Worm (Caenorhabditis elegans) whole organism, young adult: Measurements from ENCODE around the gene nhr-158.

Source experiments
- B0035.1 ChIP-seq: sonication (generic microtip); optimal IDR thresholded peaks from 2 replicates; lab custom pipeline; 2016; ENCODE audit warnings: missing genetic modification characterization, mild to moderate bottlenecking, missing compliant biosample characterization, missing genotype, missing genetic modification reagents
- B0261.1 ChIP-seq: sonication (generic microtip); optimal IDR thresholded peaks from 2 replicates; lab custom pipeline; 2016; ENCODE audit warnings: mild to moderate bottlenecking, missing genetic modification characterization, moderate library complexity, missing compliant biosample characterization
- F33H1.4 ChIP-seq: fragments of 200-800 bp; sonication (Bioruptor generic); IDR thresholded peaks from 2 replicates; pipeline ENCODE4 v1.3.6; 2022; ENCODE audit warnings: missing genetic modification reagents, missing genetic modification characterization, missing compliant biosample characterization
- F37B4.10 ChIP-seq: fragments of 200-800 bp; sonication (Bioruptor generic); IDR thresholded peaks from 2 replicates; pipeline ENCODE4 v1.3.6; 2022; ENCODE audit warnings: missing genetic modification characterization, missing compliant biosample characterization
- Y53G8AR.9 ChIP-seq: fragments of 200-800 bp; sonication (Bioruptor generic); conservative IDR thresholded peaks from 2 replicates; pipeline ENCODE4 v1.3.6; 2022; ENCODE audit warnings: missing genetic modification reagents, missing genetic modification characterization, missing compliant biosample characterization
- ZK185.1 ChIP-seq: sonication (generic microtip); optimal IDR thresholded peaks from 2 replicates; lab custom pipeline; 2016; ENCODE audit warnings: mild to moderate bottlenecking, missing genetic modification characterization, missing compliant biosample characterization; ENCODE audit not compliant: poor library complexity, severe bottlenecking
- atf-7 ChIP-seq: sonication (generic microtip); optimal IDR thresholded peaks from 2 replicates; lab custom pipeline; 2017; ENCODE audit warnings: mild to moderate bottlenecking, missing genetic modification characterization, missing compliant biosample characterization
- attf-3 ChIP-seq: fragments of 200-800 bp; sonication (Bioruptor generic); conservative IDR thresholded peaks from 2 replicates; pipeline ENCODE4 v1.3.6; 2022; ENCODE audit warnings: missing genetic modification reagents, missing genetic modification characterization, missing compliant biosample characterization
- attf-6 ChIP-seq: fragments of 200-800 bp; sonication (Bioruptor generic); IDR thresholded peaks from 2 replicates; pipeline ENCODE4 v1.3.6; 2022; ENCODE audit warnings: missing genetic modification reagents, missing genetic modification characterization, missing compliant biosample characterization
- bed-1 ChIP-seq: fragments of 200-800 bp; sonication (Bioruptor generic); IDR thresholded peaks from 2 replicates; pipeline ENCODE4 v1.3.6; 2022; ENCODE audit warnings: missing genetic modification reagents, missing genetic modification characterization, missing compliant biosample characterization
- ccch-3 ChIP-seq: fragments of 200-800 bp; sonication (Bioruptor generic); optimal IDR thresholded peaks from 2 replicates; lab custom pipeline; 2018; ENCODE audit warnings: mild to moderate bottlenecking, missing genetic modification characterization, missing compliant biosample characterization
- cebp-1 ChIP-seq, 2 experiments: fragments of 200-800 bp in 1 of 2; sonication (Bioruptor generic) in 1 of 2; sonication (generic microtip) in 1 of 2; IDR thresholded peaks in 1 of 2; optimal IDR thresholded peaks in 1 of 2; 2 replicates each; pipeline versions ENCODE4 v1.3.6 to Lab custom; 2017 to 2022; ENCODE audit warnings: missing compliant biosample characterization in 2 of 2, missing genetic modification characterization in 2 of 2, mild to moderate bottlenecking in 1 of 2, missing genetic modification reagents in 1 of 2, moderate library complexity in 1 of 2
- chd-7 ChIP-seq: sonication (generic microtip); optimal IDR thresholded peaks from 2 replicates; lab custom pipeline; 2016; ENCODE audit warnings: mild to moderate bottlenecking, missing genetic modification characterization, moderate library complexity, missing compliant biosample characterization
- die-1 ChIP-seq: sonication (generic microtip); optimal IDR thresholded peaks from 2 replicates; lab custom pipeline; 2016; ENCODE audit warnings: missing genotype, mild to moderate bottlenecking, missing genetic modification characterization, missing compliant biosample characterization
- dox-1 ChIP-seq: fragments of 200-800 bp; sonication (Bioruptor generic); IDR thresholded peaks from 2 replicates; pipeline ENCODE4 v1.3.6; 2022; ENCODE audit warnings: missing genetic modification reagents, missing genetic modification characterization, missing compliant biosample characterization
- dpl-1 ChIP-seq: fragments of 150-350 bp; optimal IDR thresholded peaks from 2 replicates; lab custom pipeline; 2014; ENCODE audit warnings: missing biosample characterization, missing genetic modification reagents, missing genetic modification characterization
- efl-1 ChIP-seq: fragments of 150-350 bp; optimal IDR thresholded peaks from 2 replicates; lab custom pipeline; 2014; ENCODE audit warnings: missing biosample characterization, missing genetic modification reagents, missing genetic modification characterization
- ets-4 ChIP-seq: fragments of 200-800 bp; sonication (Bioruptor generic); optimal IDR thresholded peaks from 2 replicates; lab custom pipeline; 2018; ENCODE audit warnings: mild to moderate bottlenecking, missing genetic modification characterization, missing compliant biosample characterization
- gei-17 ChIP-seq: fragments of 200-800 bp; sonication (Bioruptor generic); optimal IDR thresholded peaks from 2 replicates; lab custom pipeline; 2018; ENCODE audit warnings: mild to moderate bottlenecking, missing genetic modification characterization, missing compliant biosample characterization
- hrde-1 ChIP-seq: sonication (generic microtip); optimal IDR thresholded peaks from 2 replicates; lab custom pipeline; 2016; ENCODE audit warnings: missing genetic modification characterization, mild to moderate bottlenecking, missing compliant biosample characterization, moderate library complexity, missing genotype, missing genetic modification reagents, borderline replicate concordance
- hsf-1 ChIP-seq: fragments of 200-800 bp; sonication (Bioruptor generic); IDR thresholded peaks from 2 replicates; pipeline ENCODE4 v1.3.6; 2022; ENCODE audit warnings: missing genetic modification reagents, missing genetic modification characterization, missing compliant biosample characterization
- let-526 ChIP-seq: fragments of 200-800 bp; sonication (Bioruptor generic); IDR thresholded peaks from 2 replicates; pipeline ENCODE4 v1.3.6; 2022; ENCODE audit warnings: missing genetic modification reagents, missing genetic modification characterization, missing compliant biosample characterization
- lin-26 ChIP-seq: fragments of 200-800 bp; sonication (Bioruptor generic); IDR thresholded peaks from 2 replicates; pipeline ENCODE4 v1.3.6; 2022; ENCODE audit warnings: missing genetic modification reagents, missing genetic modification characterization, missing compliant biosample characterization
- lir-1 ChIP-seq: fragments of 200-800 bp; sonication (Bioruptor generic); conservative IDR thresholded peaks from 2 replicates; pipeline ENCODE4 v1.3.6; 2022; ENCODE audit warnings: missing genetic modification reagents, missing genetic modification characterization, missing compliant biosample characterization
- lsl-1 ChIP-seq: fragments of 200-800 bp; sonication (Bioruptor generic); optimal IDR thresholded peaks from 2 replicates; lab custom pipeline; 2018; ENCODE audit warnings: mild to moderate bottlenecking, missing genetic modification characterization, moderate library complexity, missing compliant biosample characterization
- madf-10 ChIP-seq: sonication (generic microtip); optimal IDR thresholded peaks from 2 replicates; lab custom pipeline; 2016; ENCODE audit warnings: mild to moderate bottlenecking, missing genetic modification characterization, missing compliant biosample characterization
- madf-3 ChIP-seq: fragments of 200-800 bp; sonication (Bioruptor generic); IDR thresholded peaks from 2 replicates; pipeline ENCODE4 v1.3.6; 2022; ENCODE audit warnings: missing genetic modification reagents, missing genetic modification characterization, missing compliant biosample characterization
- madf-6 ChIP-seq: fragments of 200-800 bp; sonication (Bioruptor generic); IDR thresholded peaks from 2 replicates; pipeline ENCODE4 v1.3.6; 2022; ENCODE audit warnings: missing genetic modification reagents, missing genetic modification characterization, missing compliant biosample characterization
- madf-8 ChIP-seq: fragments of 200-800 bp; sonication (Bioruptor generic); conservative IDR thresholded peaks from 2 replicates; pipeline ENCODE4 v1.3.6; 2022; ENCODE audit warnings: missing genetic modification reagents, missing genetic modification characterization, missing compliant biosample characterization
- mes-4 ChIP-seq: sonication (generic microtip); optimal IDR thresholded peaks from 2 replicates; lab custom pipeline; 2016; ENCODE audit warnings: missing genotype, missing genetic modification characterization, missing compliant biosample characterization
- nfya-1 ChIP-seq: sonication (generic microtip); optimal IDR thresholded peaks from 2 replicates; lab custom pipeline; 2017; ENCODE audit warnings: antibody characterized with exemption, missing compliant biosample characterization, missing genetic modification characterization, borderline replicate concordance; ENCODE audit not compliant: insufficient read depth
- nhr-120 ChIP-seq: fragments of 200-800 bp; sonication (Bioruptor generic); IDR thresholded peaks from 2 replicates; pipeline ENCODE4 v1.3.6; 2022; ENCODE audit warnings: missing genetic modification characterization, missing compliant biosample characterization
- nhr-90 ChIP-seq: sonication (generic microtip); optimal IDR thresholded peaks from 2 replicates; lab custom pipeline; 2016; ENCODE audit warnings: missing genotype, mild to moderate bottlenecking, missing genetic modification characterization, missing compliant biosample characterization
- snpc-3.4 ChIP-seq: sonication (generic microtip); optimal IDR thresholded peaks from 2 replicates; lab custom pipeline; 2017; ENCODE audit warnings: missing genetic modification characterization, mild to moderate bottlenecking, missing compliant biosample characterization, antibody characterized with exemption, moderate library complexity, missing genotype, missing genetic modification reagents
- tbp1 ChIP-seq: fragments of 200-800 bp; sonication (Bioruptor generic); optimal IDR thresholded peaks from 2 replicates; lab custom pipeline; 2018; ENCODE audit warnings: mild to moderate bottlenecking, missing genetic modification characterization, missing compliant biosample characterization
- unc-130 ChIP-seq: sonication (generic microtip); optimal IDR thresholded peaks from 2 replicates; lab custom pipeline; 2016; ENCODE audit warnings: missing genetic modification reagents, missing genetic modification characterization, missing compliant biosample characterization
- unc-62 ChIP-seq: fragments of 150-350 bp; optimal IDR thresholded peaks from 2 replicates; lab custom pipeline; 2014; ENCODE audit warnings: missing biosample characterization, missing genetic modification reagents, missing genetic modification characterization
- xnd-1 ChIP-seq: sonication (generic microtip); optimal IDR thresholded peaks from 2 replicates; lab custom pipeline; 2016; ENCODE audit warnings: missing genotype, missing genetic modification reagents, missing genetic modification characterization, missing compliant biosample characterization
- ztf-22 ChIP-seq: fragments of 200-800 bp; sonication (Bioruptor generic); optimal IDR thresholded peaks from 2 replicates; lab custom pipeline; 2018; ENCODE audit warnings: mild to moderate bottlenecking, missing genetic modification characterization, moderate library complexity, missing compliant biosample characterization
- ztf-26 ChIP-seq: sonication (generic microtip); optimal IDR thresholded peaks from 2 replicates; lab custom pipeline; 2017; ENCODE audit warnings: missing genetic modification characterization, missing compliant biosample characterization
- ztf-3 ChIP-seq: fragments of 200-800 bp; sonication (Bioruptor generic); optimal IDR thresholded peaks from 2 replicates; lab custom pipeline; 2018; ENCODE audit warnings: mild to moderate bottlenecking, missing genetic modification characterization, missing compliant biosample characterization
- ztf-6 ChIP-seq: fragments of 200-800 bp; sonication (Bioruptor generic); IDR thresholded peaks from 2 replicates; pipeline ENCODE4 v1.3.6; 2022; ENCODE audit warnings: missing genetic modification reagents, missing genetic modification characterization, missing compliant biosample characterization

The nhr-158 gene

ce11 chrV:3900102-3900501 is 26.1 kb upstream of the nhr-158 start, which contains the start of gene irld-22:
irld-22 (minus strand) TSS chrV:3900202.
- TF ChIP-seq ccch-3 (GFP tag; lab: Kevin White, UChicago) (no peak), attf-6 (no peak)
- TF ChIP-seq, all 124 proteins: peak for 0

DNA sequence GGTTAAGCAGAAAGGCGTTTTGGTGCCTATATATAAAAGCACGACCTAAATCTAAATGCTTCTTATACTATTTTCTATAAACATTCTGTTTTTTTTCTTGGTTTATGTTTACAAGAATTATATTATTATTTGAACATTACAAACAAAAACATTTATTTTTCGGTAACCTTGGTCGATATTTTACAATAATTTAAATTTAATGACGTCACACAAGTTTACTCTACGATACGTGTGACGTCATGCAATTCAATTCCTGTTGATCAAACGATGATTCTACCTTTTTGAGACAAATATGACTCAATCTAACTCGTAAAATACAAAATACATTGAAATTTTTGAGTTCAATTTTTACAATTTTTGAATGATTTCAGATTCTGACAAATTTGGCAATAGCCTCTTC is 22.1 kb upstream of the nhr-158 start:
- TF ChIP-seq Y53G8AR.9 (no peak), ztf-22 (no peak), madf-3 (no peak), ets-4 (GFP tag; lab: Kevin White, UChicago) (no peak), ztf-3 (GFP tag; lab: Kevin White, UChicago) (no peak), attf-6 (no peak), tbp1 (GFP tag; lab: Kevin White, UChicago) (no peak), F33H1.4 (GFP tag; lab: Robert Waterston, UW) (no peak), efl-1 (GFP tag; lab: Kevin White, UChicago) (no peak), unc-62 (GFP tag; lab: Kevin White, UChicago) (no peak)

ce11 chrV:3894661-3895060 is 20.7 kb upstream of the nhr-158 start, which contains the start of gene sre-9:
sre-9 (plus strand) TSS chrV:3894961.
- TF ChIP-seq ztf-6 (GFP tag; lab: Robert Waterston, UW) (no peak), let-526 (GFP tag; lab: Robert Waterston, UW) (no peak)

DNA sequence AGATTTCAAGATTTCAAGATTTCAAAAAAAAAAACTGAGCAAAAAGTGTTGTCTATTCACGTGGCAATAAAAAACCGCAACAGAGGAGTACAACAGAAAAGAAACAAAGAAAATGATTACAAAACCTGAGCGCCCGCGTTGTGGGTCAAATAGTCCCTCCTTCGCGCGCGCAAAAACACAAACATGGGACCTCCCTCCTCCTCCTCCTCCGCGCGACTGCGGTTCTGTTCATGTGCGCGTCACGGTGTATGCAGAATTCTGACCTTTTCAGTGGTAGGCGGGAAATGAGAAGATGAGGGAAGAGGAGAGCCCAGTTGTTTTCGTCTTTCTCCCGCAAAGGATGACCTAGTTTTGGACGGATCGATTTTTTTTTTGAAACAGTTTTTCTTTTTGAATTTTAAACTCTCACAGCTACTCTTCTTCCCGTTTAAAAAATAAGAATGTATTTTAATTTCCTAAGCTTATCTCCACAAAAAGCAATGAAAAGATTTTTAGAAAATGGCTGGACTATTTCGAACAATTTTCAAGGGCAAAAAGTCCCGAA is 18.5 kb upstream of the nhr-158 start, which contains the start of gene C17E7.4:
Gene C17E7.4 (plus strand): TSS at position 494 of the 544 bp plus-strand sequence.
- peak; percentile 16 for TF ChIP-seq snpc-3.4
- TF ChIP-seq unc-130 (GFP tag; lab: Kevin White, UChicago): no peak
- peak; percentile 9 for TF ChIP-seq lsl-1 (GFP tag; lab: Kevin White, UChicago)
- no peak for TF ChIP-seq madf-10 (tag; lab: Kevin White, UChicago)
- peak; percentile 88 for TF ChIP-seq madf-6
- TF ChIP-seq ztf-3 (GFP tag; lab: Kevin White, UChicago): no peak
- no peak for TF ChIP-seq hrde-1 (tag; lab: Kevin White, UChicago)
- TF ChIP-seq nfya-1 (tag; lab: Kevin White, UChicago): no peak
- no peak for TF ChIP-seq lir-1 (GFP tag; lab: Robert Waterston, UW)
- TF ChIP-seq chd-7 (tag; lab: Kevin White, UChicago): no peak
- peak; percentile 62; the same call in 1 of the 2 replicates for TF ChIP-seq dox-1
- peak; percentile 69 for TF ChIP-seq dpl-1
- no peak for TF ChIP-seq B0035.1 (tag; lab: Kevin White, UChicago)
- no peak for TF ChIP-seq nhr-90 (tag; lab: Kevin White, UChicago)
- no peak for TF ChIP-seq die-1 (tag; lab: Kevin White, UChicago)
- no peak for TF ChIP-seq bed-1 (GFP tag; lab: Robert Waterston, UW)
- TF ChIP-seq F37B4.10: no peak
- no peak for TF ChIP-seq mes-4 (tag; lab: Kevin White, UChicago)
- TF ChIP-seq B0261.1: no peak
- TF ChIP-seq madf-8 (GFP tag; lab: Robert Waterston, UW): peak; percentile 72
- no peak for TF ChIP-seq gei-17 (GFP tag; lab: Kevin White, UChicago)
- TF ChIP-seq lin-26 (GFP tag; lab: Robert Waterston, UW): no peak
- no peak for TF ChIP-seq madf-3
- no peak for TF ChIP-seq ztf-26 (tag; lab: Kevin White, UChicago)
- no peak for TF ChIP-seq atf-7 (tag; lab: Kevin White, UChicago)
- TF ChIP-seq hsf-1 (GFP tag; lab: Robert Waterston, UW): no peak
- no peak for TF ChIP-seq nhr-120 (GFP tag; lab: Robert Waterston, UW)
- no peak for TF ChIP-seq ztf-22
- no peak for TF ChIP-seq ZK185.1 (tag; lab: Kevin White, UChicago)
- TF ChIP-seq attf-3: no peak
- TF ChIP-seq ccch-3 (GFP tag; lab: Kevin White, UChicago): no peak
- TF ChIP-seq cebp-1 (GFP tag; IDR thresholded peaks at IDR 0.05; lab: Robert Waterston, UW): no peak
- TF ChIP-seq cebp-1 (tag; optimal IDR thresholded peaks at IDR 0.05; lab: Kevin White, UChicago): no peak
- TF ChIP-seq xnd-1: peak; percentile 48
